Fruit fly (Drosophila melanogaster) whole organism, embryonic: ENCODE measurements around the gene CG3036.
A peak's percentile ranks its signal among the peaks of the same experiment; 100 is the strongest.

ENCODE experiments used
- Abd-B ChIP-seq: fragments of 200-800 bp; sonication (Bioruptor generic); optimal IDR thresholded peaks from 2 replicates; lab custom pipeline; 2018; ENCODE audit warnings: missing biosample characterization, mild to moderate bottlenecking, missing genetic modification characterization, moderate library complexity
- CG11093 ChIP-seq: fragments of 200-800 bp; sonication (Bioruptor generic); IDR thresholded peaks from 3 replicates; pipeline ENCODE4 v1.3.6; 2022; ENCODE audit warnings: missing biosample characterization, missing genetic modification characterization
- CG11456 ChIP-seq: fragments of 200-800 bp; sonication (Bioruptor generic); IDR thresholded peaks from 3 replicates; pipeline ENCODE4 v1.3.6; 2022; ENCODE audit warnings: missing biosample characterization, missing genetic modification characterization
- CG17802 ChIP-seq: fragments of 200-800 bp; sonication (Bioruptor generic); optimal IDR thresholded peaks from 2 replicates; lab custom pipeline; 2018; ENCODE audit warnings: missing biosample characterization, mild to moderate bottlenecking, missing genetic modification characterization, moderate library complexity
- CG17829 ChIP-seq: fragments of 200-800 bp; optimal IDR thresholded peaks from 2 replicates; lab custom pipeline; 2019; ENCODE audit warnings: missing biosample characterization, mild to moderate bottlenecking, missing genetic modification characterization, moderate library complexity
- CG17912 ChIP-seq: fragments of 200-800 bp; sonication (Bioruptor generic); optimal IDR thresholded peaks from 2 replicates; lab custom pipeline; 2018; ENCODE audit warnings: missing biosample characterization, mild to moderate bottlenecking, missing genetic modification characterization
- CG18764 ChIP-seq: fragments of 200-800 bp; sonication (Bioruptor generic); optimal IDR thresholded peaks from 3 replicates; lab custom pipeline; 2016; ENCODE audit warnings: missing biosample characterization, missing genetic modification characterization
- CG30403 ChIP-seq: fragments of 200-800 bp; sonication (Bioruptor generic); optimal IDR thresholded peaks from 3 replicates; lab custom pipeline; 2016; ENCODE audit warnings: missing biosample characterization, missing genetic modification characterization
- CG32767 ChIP-seq: fragments of 200-800 bp; sonication (Bioruptor generic); IDR thresholded peaks from 2 replicates; pipeline ENCODE4 v1.3.6; 2022; ENCODE audit warnings: missing biosample characterization, missing genetic modification characterization
- CG34422 ChIP-seq: fragments of 200-800 bp; sonication (Bioruptor generic); IDR thresholded peaks from 3 replicates; pipeline ENCODE4 v1.3.6; 2022; ENCODE audit warnings: missing biosample characterization, missing genetic modification characterization
- CG3726 ChIP-seq: fragments of 200-800 bp; sonication (Bioruptor generic); IDR thresholded peaks from 3 replicates; pipeline ENCODE4, ENCODE4 v1.3.6; 2022; ENCODE audit warnings: missing biosample characterization, missing genetic modification characterization
- CG3838 ChIP-seq: fragments of 200-800 bp; sonication (Bioruptor generic); optimal IDR thresholded peaks from 3 replicates; lab custom pipeline; 2016; ENCODE audit warnings: missing biosample characterization, missing genetic modification characterization
- CG4328 ChIP-seq: fragments of 200-800 bp; sonication (Bioruptor generic); optimal IDR thresholded peaks from 3 replicates; lab custom pipeline; 2017; ENCODE audit warnings: missing biosample characterization, missing genetic modification reagents, missing genetic modification characterization
- CG43689 ChIP-seq: fragments of 200-800 bp; sonication (Bioruptor generic); IDR thresholded peaks from 2 replicates; pipeline ENCODE4 v1.3.6; 2022; ENCODE audit warnings: missing biosample characterization, missing genetic modification characterization
- CG7271 ChIP-seq: fragments of 200-800 bp; sonication (Bioruptor generic); optimal IDR thresholded peaks from 2 replicates; lab custom pipeline; 2018; ENCODE audit warnings: missing biosample characterization, mild to moderate bottlenecking, missing genetic modification characterization, moderate library complexity
- CG7928 ChIP-seq: fragments of 200-800 bp; sonication (Bioruptor generic); optimal IDR thresholded peaks from 2 replicates; lab custom pipeline; 2017; ENCODE audit warnings: missing biosample characterization, mild to moderate bottlenecking, missing genetic modification characterization
- CG7963 ChIP-seq: fragments of 200-800 bp; sonication (Bioruptor generic); IDR thresholded peaks from 3 replicates; pipeline ENCODE4 v1.3.6; 2022; ENCODE audit warnings: missing biosample characterization, missing genetic modification characterization; ENCODE audit not compliant: partially characterized antibody
- CG8478 ChIP-seq: fragments of >200 bp; optimal IDR thresholded peaks from 2 replicates; lab custom pipeline; 2018
- CG9215 ChIP-seq: fragments of 200-800 bp; sonication (Bioruptor generic); IDR thresholded peaks from 2 replicates; pipeline ENCODE4 v1.3.6; 2022; ENCODE audit warnings: missing biosample characterization, missing genetic modification characterization
- CG9437 ChIP-seq: fragments of 200-800 bp; sonication (Bioruptor generic); optimal IDR thresholded peaks from 2 replicates; lab custom pipeline; 2018; ENCODE audit warnings: missing biosample characterization, mild to moderate bottlenecking, missing genetic modification characterization
- CTCF ChIP-seq: fragments of 200-800 bp; sonication (Bioruptor generic); optimal IDR thresholded peaks from 2 replicates; lab custom pipeline; 2017; ENCODE audit warnings: missing biosample characterization, mild to moderate bottlenecking, missing genetic modification characterization, moderate library complexity
- Chrac-16 ChIP-seq: fragments of 200-800 bp; sonication (Bioruptor generic); optimal IDR thresholded peaks from 3 replicates; lab custom pipeline; 2016; ENCODE audit warnings: missing biosample characterization, missing genetic modification characterization
- E2f2 ChIP-seq: fragments of 200-800 bp; sonication (Bioruptor generic); IDR thresholded peaks from 2 replicates; pipeline ENCODE4 v1.3.6; 2022; ENCODE audit warnings: missing biosample characterization, missing genetic modification characterization
- Ets65A ChIP-seq: fragments of 200-800 bp; sonication (Bioruptor generic); peaks from one replicate; lab custom pipeline; 2016; ENCODE audit warnings: missing biosample characterization, missing genetic modification characterization
- Ets97D ChIP-seq: fragments of 200-800 bp; sonication (Bioruptor generic); optimal IDR thresholded peaks from 3 replicates; lab custom pipeline; 2016; ENCODE audit warnings: missing biosample characterization, missing genetic modification characterization
- HHEX ChIP-seq: fragments of 200-800 bp; sonication (Bioruptor generic); optimal IDR thresholded peaks from 3 replicates; lab custom pipeline; 2017; ENCODE audit warnings: missing biosample characterization, mild to moderate bottlenecking, missing genetic modification characterization, missing genetic modification reagents
- HLH4C ChIP-seq: fragments of 200-800 bp; sonication (Bioruptor generic); IDR thresholded peaks from 3 replicates; pipeline ENCODE4 v1.3.6; 2022; ENCODE audit warnings: missing biosample characterization, missing genetic modification characterization; ENCODE audit not compliant: partially characterized antibody
- Hr51 ChIP-seq, 2 experiments: fragments of 200-800 bp; sonication (Bioruptor generic); optimal IDR thresholded peaks; 2 replicates in 1 of 2; 3 replicates in 1 of 2; lab custom pipeline; 2016 to 2018; ENCODE audit warnings: missing biosample characterization in 2 of 2, missing genetic modification characterization in 2 of 2, mild to moderate bottlenecking in 1 of 2, moderate library complexity in 1 of 2
- MBD-R2 ChIP-seq: fragments of 200-800 bp; sonication (Bioruptor generic); IDR thresholded peaks from 2 replicates; pipeline ENCODE4 v1.3.6; 2022; ENCODE audit warnings: missing biosample characterization, missing genetic modification characterization
- Max ChIP-seq: fragments of 200-800 bp; sonication (Bioruptor generic); optimal IDR thresholded peaks from 2 replicates; lab custom pipeline; 2016; ENCODE audit warnings: missing biosample characterization, mild to moderate bottlenecking, missing genetic modification characterization
- NK7.1 ChIP-seq: fragments of 200-800 bp; sonication (Bioruptor generic); optimal IDR thresholded peaks from 3 replicates; lab custom pipeline; 2016; ENCODE audit warnings: missing biosample characterization, missing genetic modification characterization
- Oli ChIP-seq: fragments of 200-800 bp; sonication (Bioruptor generic); optimal IDR thresholded peaks from 2 replicates; lab custom pipeline; 2018; ENCODE audit warnings: missing biosample characterization, mild to moderate bottlenecking, missing genetic modification characterization, moderate library complexity
- Optix ChIP-seq: fragments of 200-800 bp; sonication (Bioruptor generic); IDR thresholded peaks from 3 replicates; pipeline ENCODE4 v1.3.6; 2022; ENCODE audit warnings: missing biosample characterization, missing genetic modification characterization
- Side ChIP-seq: fragments of 200-800 bp; sonication (Bioruptor generic); optimal IDR thresholded peaks from 2 replicates; lab custom pipeline; 2016; ENCODE audit warnings: missing biosample characterization, missing genetic modification characterization
- Six4 ChIP-seq: fragments of 200-800 bp; sonication (Bioruptor generic); optimal IDR thresholded peaks from 2 replicates; lab custom pipeline; 2016; ENCODE audit warnings: missing biosample characterization, missing genetic modification characterization
- Sry-δ ChIP-seq: fragments of 200-800 bp; sonication (Bioruptor generic); optimal IDR thresholded peaks from 2 replicates; lab custom pipeline; 2016; ENCODE audit warnings: missing biosample characterization, missing genetic modification characterization
- abd-A ChIP-seq: fragments of 200-800 bp; sonication (Bioruptor generic); optimal IDR thresholded peaks from 3 replicates; lab custom pipeline; 2019; ENCODE audit warnings: missing biosample characterization, mild to moderate bottlenecking, missing genetic modification characterization, moderate library complexity
- cad ChIP-seq: fragments of >200 bp; optimal IDR thresholded peaks from 2 replicates; lab custom pipeline; 2017; ENCODE audit warnings: missing biosample characterization, missing genetic modification characterization
- cwo ChIP-seq: fragments of 200-800 bp; sonication (Bioruptor generic); optimal IDR thresholded peaks from 3 replicates; lab custom pipeline; 2017; ENCODE audit warnings: missing biosample characterization, missing genetic modification characterization, mild to moderate bottlenecking, moderate library complexity, missing genetic modification reagents
- fd96Cb ChIP-seq: fragments of 200-800 bp; sonication (Bioruptor generic); optimal IDR thresholded peaks from 2 replicates; lab custom pipeline; 2018; ENCODE audit warnings: missing biosample characterization, mild to moderate bottlenecking, missing genetic modification characterization, moderate library complexity
- fu2 ChIP-seq: fragments of 200-800 bp; sonication (Bioruptor generic); optimal IDR thresholded peaks from 2 replicates; lab custom pipeline; 2016; ENCODE audit warnings: missing biosample characterization, missing genetic modification characterization
- gce ChIP-seq: fragments of 200-800 bp; sonication (Bioruptor generic); IDR thresholded peaks from 3 replicates; pipeline ENCODE4 v1.3.6; 2022; ENCODE audit warnings: missing biosample characterization, missing genetic modification characterization
- gt ChIP-seq: fragments of 200-800 bp; sonication (Bioruptor generic); IDR thresholded peaks from 2 replicates; pipeline ENCODE4 v1.3.6; 2022; ENCODE audit warnings: missing biosample characterization, missing genetic modification characterization
- mam ChIP-seq: fragments of 200-800 bp; sonication (Bioruptor generic); optimal IDR thresholded peaks from 3 replicates; lab custom pipeline; 2016; ENCODE audit warnings: missing biosample characterization, missing genetic modification characterization
- nom ChIP-seq: fragments of 200-800 bp; sonication (Bioruptor generic); optimal IDR thresholded peaks from 2 replicates; lab custom pipeline; 2017; ENCODE audit warnings: missing biosample characterization, missing genetic modification characterization, mild to moderate bottlenecking, moderate library complexity, missing genetic modification reagents
- peb ChIP-seq: fragments of 200-800 bp; sonication (Bioruptor generic); IDR thresholded peaks from 2 replicates; pipeline ENCODE4 v1.3.6; 2022; ENCODE audit warnings: missing biosample characterization, missing genetic modification characterization
- ro ChIP-seq: fragments of 200-800 bp; sonication (Bioruptor generic); IDR thresholded peaks from 2 replicates; pipeline ENCODE4 v1.3.6; 2022; ENCODE audit warnings: missing biosample characterization, missing genetic modification characterization
- salm ChIP-seq: fragments of 200-800 bp; sonication (Bioruptor generic); optimal IDR thresholded peaks from 2 replicates; lab custom pipeline; 2018; ENCODE audit warnings: missing biosample characterization, mild to moderate bottlenecking, missing genetic modification characterization
- sob ChIP-seq: fragments of 200-800 bp; sonication (Bioruptor generic); IDR thresholded peaks from 2 replicates; pipeline ENCODE4 v1.3.6; 2022; ENCODE audit warnings: missing biosample characterization, missing genetic modification characterization
- trh ChIP-seq: fragments of 200-800 bp; sonication (Bioruptor generic); optimal IDR thresholded peaks from 2 replicates; lab custom pipeline; 2016; ENCODE audit warnings: missing biosample characterization, missing genetic modification characterization
- ttk ChIP-seq: fragments of 200-800 bp; sonication (Bioruptor generic); IDR thresholded peaks from 2 replicates; pipeline ENCODE4 v2.1.2; 2022; ENCODE audit warnings: missing biosample characterization, missing genetic modification characterization

Gene CG3036

DNA sequence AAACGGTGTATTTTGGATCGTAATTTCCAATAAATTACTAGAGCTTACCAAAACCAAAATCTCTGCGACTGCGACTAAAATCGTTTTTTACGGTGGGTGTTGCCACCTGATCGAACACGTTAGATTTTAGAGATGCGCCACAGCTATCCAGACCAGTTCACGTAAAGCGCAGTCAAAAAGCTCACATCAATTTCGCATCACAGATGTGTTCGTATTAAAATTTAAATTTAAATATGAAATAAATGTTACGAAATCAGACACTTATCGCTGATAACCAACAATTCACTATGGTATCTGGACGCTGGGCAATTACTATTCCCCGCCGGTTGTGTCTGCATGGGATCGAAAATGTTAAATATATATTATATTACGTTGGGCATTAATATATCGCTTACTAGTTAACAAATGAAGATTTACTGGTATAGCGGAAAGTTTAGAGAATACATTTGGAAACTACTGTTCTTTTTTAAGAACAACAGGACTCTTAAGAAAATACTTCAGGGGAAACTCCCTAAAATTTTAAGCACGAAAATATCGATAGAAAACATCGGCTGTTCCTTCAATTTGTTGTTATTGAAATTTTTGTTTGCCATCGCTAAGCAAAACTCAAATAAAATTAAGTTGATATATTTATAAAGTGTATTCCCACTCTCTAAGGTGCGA is 44.6 kb upstream of the CG3036 start, which contains the start of the genes mxt and CG11927 (continued):
- TF ChIP-seq CG3726 (GFP tag; lab: Robert Waterston, UW) (no peak), CG8478 (lab: Kevin White, UChicago) (no peak), ttk (GFP tag; lab: Robert Waterston, UW) (no peak), CTCF (peak; percentile 4), CG11456 (GFP tag; lab: Robert Waterston, UW) (peak; percentile 75; the same call in 2 of the 3 replicates), CG3838 (GFP tag; lab: Kevin White, UChicago) (peak; percentile 7), Ets97D (GFP tag; lab: Kevin White, UChicago) (peak; percentile 41), ro (no peak), nom (GFP tag; lab: Kevin White, UChicago) (no peak), gce (GFP tag; lab: Robert Waterston, UW) (no peak), cwo (GFP tag; lab: Kevin White, UChicago) (no peak), CG18764 (GFP tag; lab: Kevin White, UChicago) (peak; percentile 37), Six4 (GFP tag; lab: Kevin White, UChicago) (peak; percentile 46), CG30403 (GFP tag; lab: Kevin White, UChicago) (peak; percentile 76), Hr51 (GFP tag; optimal IDR thresholded peaks at IDR 0.05; lab: Kevin White, UChicago) (peak in 1 of 2 experiments; percentile 45), E2f2 (GFP tag; lab: Robert Waterston, UW) (peak; percentile 54; the same call in 1 of the 2 replicates), cad (no peak), Chrac-16 (peak; percentile 61), Sry-δ (GFP tag; lab: Kevin White, UChicago) (peak; percentile 85), CG7928 (GFP tag; lab: Kevin White, UChicago) (no peak), mam (GFP tag; lab: Kevin White, UChicago) (peak; percentile 67), NK7.1 (no peak), CG7271 (tag; lab: Kevin White, UChicago) (no peak), sob (GFP tag; lab: Robert Waterston, UW) (peak; percentile 48; the same call in 1 of the 2 replicates), Ets65A (GFP tag; lab: Kevin White, UChicago) (peak; percentile 13), CG11093 (0 out of 3 replicates have a peak, but pooled peaks have one; percentile 31), Side (no peak), salm (tag; lab: Kevin White, UChicago) (no peak), CG4328 (GFP tag; lab: Kevin White, UChicago) (peak; percentile 8), CG9215 (GFP tag; lab: Robert Waterston, UW) (peak; percentile 24; the same call in 1 of the 2 replicates), gt (GFP tag; lab: Robert Waterston, UW) (no peak), abd-A (tag; lab: Kevin White, UChicago) (no peak), trh (no peak), CG32767 (no peak), Max (peak; percentile 58), HHEX (GFP tag; lab: Kevin White, UChicago) (no peak), CG7963 (peak; percentile 77), CG9437 (peak; percentile 99), MBD-R2 (GFP tag; lab: Robert Waterston, UW) (peak; percentile 47), peb (GFP tag; lab: Robert Waterston, UW) (no peak), fd96Cb (tag; lab: Kevin White, UChicago) (peak; percentile 28), CG17912 (no peak), CG17829 (tag; lab: Kevin White, UChicago) (peak; percentile 17), fu2 (peak; percentile 24), CG34422 (GFP tag; lab: Robert Waterston, UW) (peak; percentile 44; the same call in 1 of the 3 replicates), Optix (GFP tag; lab: Robert Waterston, UW) (peak; percentile 40; the same call in 1 of the 3 replicates), HLH4C (GFP tag; lab: Robert Waterston, UW) (peak; percentile 76; the same call in 2 of the 3 replicates), Abd-B (no peak), CG43689 (GFP tag; lab: Robert Waterston, UW) (no peak), CG17802 (tag; lab: Kevin White, UChicago) (peak; percentile 61), Oli (tag; lab: Kevin White, UChicago) (no peak)
